Worm (Caenorhabditis elegans) whole organism, young adult: Measurements from ENCODE around the gene M01B2.10.

Experiments used
- D2030.7 ChIP-seq: fragments of 200-800 bp; sonication (Bioruptor generic); IDR thresholded peaks from 2 replicates; pipeline ENCODE4 v1.3.6; 2022; ENCODE audit warnings: missing genetic modification reagents, missing genetic modification characterization, missing compliant biosample characterization
- F49E8.2 ChIP-seq: sonication (generic microtip); optimal IDR thresholded peaks from 3 replicates; lab custom pipeline; 2017; ENCODE audit warnings: missing genetic modification characterization, mild to moderate bottlenecking, missing compliant biosample characterization, antibody characterized with exemption, moderate library complexity; ENCODE audit not compliant: insufficient read depth
- F57A8.1 ChIP-seq: fragments of 200-800 bp; sonication (Bioruptor generic); optimal IDR thresholded peaks from 2 replicates; lab custom pipeline; 2018; ENCODE audit warnings: mild to moderate bottlenecking, missing genetic modification characterization, moderate library complexity, missing compliant biosample characterization
- Y53F4B.3 ChIP-seq: fragments of 200-800 bp; sonication (Bioruptor generic); IDR thresholded peaks from 2 replicates; pipeline ENCODE4 v1.3.6; 2022; ENCODE audit warnings: missing genetic modification reagents, missing genetic modification characterization, missing compliant biosample characterization
- ceh-100 ChIP-seq: fragments of 200-800 bp; sonication (Bioruptor generic); IDR thresholded peaks from 2 replicates; pipeline ENCODE4 v1.3.6; 2022; ENCODE audit warnings: missing genetic modification reagents, missing genetic modification characterization, missing compliant biosample characterization
- ekl-4 ChIP-seq: fragments of 200-800 bp; sonication (Bioruptor generic); IDR thresholded peaks from 2 replicates; pipeline ENCODE4 v1.3.6; 2022; ENCODE audit warnings: missing genetic modification reagents, missing genetic modification characterization, missing compliant biosample characterization
- him-1 ChIP-seq: sonication (generic microtip); optimal IDR thresholded peaks from 2 replicates; lab custom pipeline; 2016; ENCODE audit warnings: missing genotype, missing genetic modification reagents, missing genetic modification characterization, missing compliant biosample characterization
- hlh-26 ChIP-seq: fragments of 200-800 bp; sonication (Bioruptor generic); conservative IDR thresholded peaks from 2 replicates; pipeline ENCODE4 v1.3.6; 2022; ENCODE audit warnings: missing genetic modification reagents, missing genetic modification characterization, missing compliant biosample characterization
- hmg-1.2 ChIP-seq: fragments of 200-800 bp; sonication (Bioruptor generic); IDR thresholded peaks from 2 replicates; pipeline ENCODE4 v1.3.6; 2022; ENCODE audit warnings: missing genetic modification reagents, missing genetic modification characterization, missing compliant biosample characterization
- hrde-1 ChIP-seq: sonication (generic microtip); optimal IDR thresholded peaks from 2 replicates; lab custom pipeline; 2016; ENCODE audit warnings: missing genetic modification characterization, mild to moderate bottlenecking, missing compliant biosample characterization, moderate library complexity, missing genotype, missing genetic modification reagents, borderline replicate concordance
- nfya-1 ChIP-seq: sonication (generic microtip); optimal IDR thresholded peaks from 2 replicates; lab custom pipeline; 2017; ENCODE audit warnings: antibody characterized with exemption, missing compliant biosample characterization, missing genetic modification characterization, borderline replicate concordance; ENCODE audit not compliant: insufficient read depth
- nhr-120 ChIP-seq: fragments of 200-800 bp; sonication (Bioruptor generic); IDR thresholded peaks from 2 replicates; pipeline ENCODE4 v1.3.6; 2022; ENCODE audit warnings: missing genetic modification characterization, missing compliant biosample characterization
- nhr-27 ChIP-seq: fragments of 200-800 bp; sonication (Bioruptor generic); optimal IDR thresholded peaks from 2 replicates; lab custom pipeline; 2018; ENCODE audit warnings: mild to moderate bottlenecking, missing genetic modification characterization, moderate library complexity, missing compliant biosample characterization

- TF ChIP-seq nhr-27 (tag; lab: Kevin White, UChicago) = no peak
- no peak for TF ChIP-seq him-1 (tag; lab: Kevin White, UChicago)
- no peak for TF ChIP-seq hlh-26 (GFP tag; lab: Robert Waterston, UW)
- no peak for TF ChIP-seq nhr-120 (GFP tag; lab: Robert Waterston, UW)
- TF ChIP-seq nfya-1 (tag; lab: Kevin White, UChicago) = no peak
- TF ChIP-seq hrde-1 (tag; lab: Kevin White, UChicago) = no peak
- no peak for TF ChIP-seq ceh-100 (GFP tag; lab: Robert Waterston, UW)
- no peak for TF ChIP-seq D2030.7 (GFP tag; lab: Robert Waterston, UW)
- TF ChIP-seq F57A8.1 = no peak
- TF ChIP-seq F49E8.2 (tag; lab: Kevin White, UChicago) = no peak
- no peak for TF ChIP-seq Y53F4B.3
- TF ChIP-seq ekl-4 (GFP tag; lab: Robert Waterston, UW) = no peak
- TF ChIP-seq hmg-1.2 (GFP tag; lab: Robert Waterston, UW) = no peak
Measured at ce11 chrV:15268302-15268701, 6.1 kb upstream of the M01B2.10 start, which contains the start of gene srw-22.
